Worm (Caenorhabditis elegans) whole organism, L4 larva: ENCODE data around the gene acs-18.

Experiments used
- lin-13 ChIP-seq: fragments of 150-350 bp; optimal IDR thresholded peaks from 2 replicates; lab custom pipeline; 2014; ENCODE audit warnings: missing biosample characterization, missing genetic modification reagents, missing genetic modification characterization
- ztf-11 ChIP-seq: fragments of 150-350 bp; optimal IDR thresholded peaks from 2 replicates; lab custom pipeline; 2014; ENCODE audit warnings: missing biosample characterization, missing genetic modification characterization

DNA sequence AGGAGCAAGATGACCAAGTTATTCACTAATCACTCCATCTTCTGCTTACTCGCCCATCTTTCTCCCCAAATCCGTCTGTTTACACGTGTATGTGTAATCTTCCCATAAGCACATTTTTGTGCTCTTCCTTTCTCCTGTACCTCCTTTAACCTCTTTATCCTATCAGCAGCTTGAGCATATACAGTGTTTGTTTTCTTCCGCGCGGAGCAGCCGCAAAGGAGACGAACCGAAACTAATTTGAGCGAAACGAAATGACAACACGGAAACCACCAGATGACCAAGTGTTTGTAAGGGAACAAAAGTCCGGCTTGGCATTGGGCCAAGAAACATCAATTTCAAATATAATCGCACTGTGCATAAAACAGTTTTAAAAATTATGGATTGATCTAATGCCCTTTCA, 9.1 kb downstream of the acs-18 start:
- TF ChIP-seq lin-13 (GFP tag; lab: Kevin White, UChicago) = no peak
- no peak for TF ChIP-seq ztf-11 (tag; lab: Kevin White, UChicago)
